Worm (Caenorhabditis elegans): ENCODE data around the gene mrpl-21.

The mrpl-21 gene

DNA sequence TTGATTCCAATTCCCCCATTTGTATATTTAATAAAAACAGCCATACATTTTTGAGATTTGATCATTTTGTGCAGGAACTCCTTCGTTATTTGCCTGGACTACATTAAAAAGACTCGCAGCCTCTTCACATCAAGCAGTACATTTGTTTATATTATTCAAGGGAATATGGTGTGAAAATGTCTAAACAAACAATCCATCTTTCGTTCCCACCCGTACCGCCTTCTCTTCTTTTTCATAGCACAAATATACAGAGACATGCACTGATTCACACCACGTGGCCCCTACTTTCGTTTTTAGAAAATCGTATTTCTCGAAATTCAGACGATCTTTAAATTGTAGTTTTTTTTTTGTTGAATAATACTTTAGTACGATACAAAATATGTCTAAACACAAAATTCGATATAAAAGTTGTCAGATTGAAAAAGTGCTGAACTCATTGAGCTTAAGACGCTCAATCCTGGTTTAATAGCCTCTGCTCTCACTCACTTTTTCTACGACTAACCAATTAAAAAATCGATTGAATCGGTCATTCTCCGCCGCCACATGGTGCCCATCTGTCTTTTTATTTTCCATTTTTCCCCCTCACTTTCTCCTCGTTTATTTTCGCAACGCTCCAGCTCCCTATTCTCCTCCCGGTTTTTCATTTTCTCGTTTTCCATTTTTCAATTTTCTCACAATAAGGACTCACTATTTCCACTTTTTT, 47.9 kb downstream of the mrpl-21 start:
- no peak for TF ChIP-seq nhr-28 (tag; optimal IDR thresholded peaks at IDR 0.05)
- TF ChIP-seq mls-2 (tag; optimal IDR thresholded peaks at IDR 0.05), result no peak
- TF ChIP-seq unc-39 (tag; optimal IDR thresholded peaks at IDR 0.05), result no peak
- no peak for TF ChIP-seq unc-62 (GFP tag; optimal IDR thresholded peaks at IDR 0.05)
- no peak for TF ChIP-seq zip-8 (tag; optimal IDR thresholded peaks at IDR 0.05)
- TF ChIP-seq mab-5 (tag; optimal IDR thresholded peaks at IDR 0.05), result peak; percentile 20
- TF ChIP-seq ceh-39 (tag; optimal IDR thresholded peaks at IDR 0.05), result no peak
- peak; percentile 35 for TF ChIP-seq ces-1 (GFP tag; optimal IDR thresholded peaks at IDR 0.05)
- no peak for TF ChIP-seq sem-2 (GFP tag; optimal IDR thresholded peaks at IDR 0.05)
- TF ChIP-seq nhr-12 (tag; optimal IDR thresholded peaks at IDR 0.05), result no peak
- TF ChIP-seq lin-32 (GFP tag; optimal IDR thresholded peaks at IDR 0.05), result peak; percentile 50
- TF ChIP-seq elt-3 (tag; optimal IDR thresholded peaks at IDR 0.05), result no peak
- no peak for TF ChIP-seq nhr-76 (tag; optimal IDR thresholded peaks at IDR 0.05)
- TF ChIP-seq M03D4.4 (tag; optimal IDR thresholded peaks at IDR 0.05), result no peak
- peak; percentile 3 for TF ChIP-seq cnd-1 (tag; optimal IDR thresholded peaks at IDR 0.05)
- TF ChIP-seq mep-1 (tag; optimal IDR thresholded peaks at IDR 0.05), result no peak

DNA sequence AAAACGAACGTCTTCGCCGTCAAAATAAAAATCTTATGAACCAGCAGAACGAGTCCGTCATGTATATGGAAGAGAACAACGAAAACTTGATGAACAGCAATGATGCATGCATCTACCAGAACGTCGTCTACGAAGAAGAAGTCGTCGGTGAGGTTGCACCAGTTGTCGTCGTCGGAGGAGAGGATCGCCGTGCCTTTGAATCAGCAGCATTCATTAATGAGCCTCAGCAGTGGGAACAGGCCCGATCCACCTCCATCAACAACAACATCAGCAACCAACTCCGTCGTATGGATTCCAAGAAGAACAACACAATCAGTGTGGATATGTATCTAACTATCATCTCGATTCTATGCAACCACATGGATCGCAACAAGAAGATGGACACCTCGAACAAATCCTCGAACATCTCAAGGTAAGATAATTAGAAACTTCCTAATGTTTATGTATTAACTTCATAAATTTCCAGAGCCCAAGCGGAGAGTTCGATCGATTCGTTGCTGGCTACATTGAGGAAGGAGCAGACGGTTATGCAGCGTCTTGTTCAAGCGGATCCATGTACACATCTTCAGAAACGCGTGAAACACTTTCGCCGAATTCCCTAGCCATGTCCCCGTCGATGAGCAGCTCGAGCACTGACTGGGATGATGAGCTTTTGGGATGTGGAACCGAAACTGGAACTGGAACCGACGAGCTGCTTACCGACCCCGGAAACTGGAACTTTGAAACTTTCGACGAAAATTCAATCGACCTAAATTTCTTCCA, 48.8 kb downstream of the mrpl-21 start:
- TF ChIP-seq ceh-83 (GFP tag; optimal IDR thresholded peaks at IDR 0.05) (no peak), unc-120 (tag; optimal IDR thresholded peaks at IDR 0.05; ENCODE audit: poor library complexity, severe bottlenecking) (no peak), sem-2 (GFP tag; optimal IDR thresholded peaks at IDR 0.05) (no peak), blmp-1 (tag; optimal IDR thresholded peaks at IDR 0.05) (no peak), ztf-11 (tag; optimal IDR thresholded peaks at IDR 0.05) (no peak), mls-2 (tag; optimal IDR thresholded peaks at IDR 0.05) (no peak), zip-8 (tag; optimal IDR thresholded peaks at IDR 0.05) (no peak), ceh-39 (tag; optimal IDR thresholded peaks at IDR 0.05) (no peak)

DNA sequence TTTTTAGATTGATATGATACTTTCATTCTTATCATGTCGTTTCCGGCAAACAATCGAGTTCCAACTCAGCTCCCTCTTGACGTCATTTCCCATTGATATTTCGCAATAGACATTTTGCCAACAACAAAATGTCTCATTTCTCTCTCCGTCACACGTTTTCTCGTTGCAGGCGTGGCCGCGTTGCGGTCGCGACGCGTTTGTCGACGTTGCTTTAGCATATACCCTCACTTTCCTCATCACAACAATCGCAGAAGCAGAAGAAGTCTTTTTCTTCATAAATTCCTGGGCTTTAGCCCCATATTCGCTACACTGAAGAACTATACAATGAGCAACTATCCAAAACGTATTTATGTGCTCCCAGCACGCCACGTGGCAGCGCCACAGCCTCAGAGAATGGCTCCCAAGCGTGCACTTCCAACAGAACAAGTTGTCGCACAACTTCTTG, 49.7 kb downstream of the mrpl-21 start, which contains the start of gene xbp-1:
TSS of gene xbp-1 (plus strand) at position 151 of the 445 bp plus-strand sequence.
- peak; percentile 20 for TF ChIP-seq elt-3 (tag; optimal IDR thresholded peaks at IDR 0.05)
- peak; percentile 80 for TF ChIP-seq ces-1 (GFP tag; optimal IDR thresholded peaks at IDR 0.05)
- peak; percentile 81 for TF ChIP-seq pha-4 (tag; optimal IDR thresholded peaks at IDR 0.05)
- peak; percentile 22 for TF ChIP-seq unc-120 (tag; optimal IDR thresholded peaks at IDR 0.05; ENCODE audit: poor library complexity, severe bottlenecking)
- TF ChIP-seq ceh-83 (GFP tag; optimal IDR thresholded peaks at IDR 0.05), result no peak
- TF ChIP-seq ceh-39 (tag; optimal IDR thresholded peaks at IDR 0.05), result peak; percentile 59
- TF ChIP-seq sptf-1 (tag; optimal IDR thresholded peaks at IDR 0.05), result peak; percentile 72
- peak; percentile 77 for TF ChIP-seq lsy-2 (tag; optimal IDR thresholded peaks at IDR 0.05)
- no peak for TF ChIP-seq unc-39 (tag; optimal IDR thresholded peaks at IDR 0.05)
- TF ChIP-seq mab-5 (tag; optimal IDR thresholded peaks at IDR 0.05), result peak; percentile 8
- no peak for TF ChIP-seq flh-1 (GFP tag; optimal IDR thresholded peaks at IDR 0.05)
- TF ChIP-seq zip-8 (tag; optimal IDR thresholded peaks at IDR 0.05), result peak; percentile 10
- TF ChIP-seq unc-62 (GFP tag; optimal IDR thresholded peaks at IDR 0.05), result peak; percentile 75
- no peak for TF ChIP-seq cnd-1 (tag; optimal IDR thresholded peaks at IDR 0.05)
- TF ChIP-seq mep-1 (tag; optimal IDR thresholded peaks at IDR 0.05), result peak; percentile 87
- peak; percentile 17 for TF ChIP-seq ztf-11 (tag; optimal IDR thresholded peaks at IDR 0.05)
- peak; percentile 79 for TF ChIP-seq ham-2 (GFP tag; optimal IDR thresholded peaks at IDR 0.05)
- no peak for TF ChIP-seq M03D4.4 (tag; optimal IDR thresholded peaks at IDR 0.05)
- TF ChIP-seq lin-13 (tag; optimal IDR thresholded peaks at IDR 0.05), result peak; percentile 29
- peak; percentile 73 for TF ChIP-seq nhr-237 (tag; optimal IDR thresholded peaks at IDR 0.05)
- TF ChIP-seq hlh-1 (tag; optimal IDR thresholded peaks at IDR 0.05), result peak; percentile 41
- TF ChIP-seq mls-2 (tag; optimal IDR thresholded peaks at IDR 0.05), result no peak
- TF ChIP-seq drap-1 (GFP tag; optimal IDR thresholded peaks at IDR 0.05), result peak; percentile 39

All from whole organism, mixed stage, embryonic.